Worm (Caenorhabditis elegans) whole organism, L1 larva: ENCODE data around the gene nono-1.

ENCODE experiments used
- C04F5.9 ChIP-seq: sonication (generic microtip); optimal IDR thresholded peaks from 2 replicates; lab custom pipeline; 2016; ENCODE audit warnings: missing genetic modification characterization, missing compliant biosample characterization
- F16B12.6 ChIP-seq: fragments of 150-350 bp; optimal IDR thresholded peaks from 2 replicates; lab custom pipeline; 2014; ENCODE audit warnings: missing biosample characterization, missing genetic modification characterization
- aha-1 ChIP-seq: fragments of 150-350 bp; optimal IDR thresholded peaks from 2 replicates; lab custom pipeline; 2014; ENCODE audit warnings: missing biosample characterization, missing genetic modification characterization
- alr-1 ChIP-seq: fragments of 200-800 bp; sonication (Bioruptor generic); optimal IDR thresholded peaks from 2 replicates; lab custom pipeline; 2018; ENCODE audit warnings: borderline replicate concordance, mild to moderate bottlenecking, missing genetic modification characterization, missing compliant biosample characterization
- ama-1 ChIP-seq: fragments of 150-350 bp; optimal IDR thresholded peaks from 2 replicates; lab custom pipeline; 2014
- blmp-1 ChIP-seq: fragments of 150-350 bp; optimal IDR thresholded peaks from 2 replicates; lab custom pipeline; 2014; ENCODE audit warnings: missing biosample characterization, missing genetic modification characterization
- ceh-8 ChIP-seq: fragments of 200-800 bp; sonication (Bioruptor generic); optimal IDR thresholded peaks from 2 replicates; lab custom pipeline; 2018; ENCODE audit warnings: mild to moderate bottlenecking, missing genetic modification characterization, moderate library complexity, missing compliant biosample characterization
- ceh-88 ChIP-seq: fragments of 200-800 bp; sonication (Bioruptor generic); IDR thresholded peaks from 2 replicates; pipeline ENCODE4 v1.3.6; 2022; ENCODE audit warnings: missing genetic modification characterization, missing compliant biosample characterization
- ces-1 ChIP-seq: fragments of 150-350 bp; optimal IDR thresholded peaks from 2 replicates; lab custom pipeline; 2014; ENCODE audit warnings: missing biosample characterization, missing genetic modification reagents, missing genetic modification characterization
- dpl-1 ChIP-seq, 3 experiments: fragments of 150-350 bp in 2 of 3; sonication (generic microtip) in 1 of 3; optimal IDR thresholded peaks; 2 replicates each; lab custom pipeline; 2014 to 2017; ENCODE audit warnings: missing biosample characterization in 3 of 3, missing genetic modification characterization in 3 of 3, missing genetic modification reagents in 3 of 3
- dsc-1 ChIP-seq: sonication (generic microtip); optimal IDR thresholded peaks from 2 replicates; lab custom pipeline; 2016; ENCODE audit warnings: mild to moderate bottlenecking, missing genetic modification characterization, missing compliant biosample characterization
- efl-3 ChIP-seq: fragments of 200-800 bp; sonication (Bioruptor generic); optimal IDR thresholded peaks from 2 replicates; lab custom pipeline; 2018; ENCODE audit warnings: mild to moderate bottlenecking, missing genetic modification characterization, missing compliant biosample characterization
- egl-13 ChIP-seq: sonication (generic microtip); optimal IDR thresholded peaks from 2 replicates; lab custom pipeline; 2016; ENCODE audit warnings: missing genotype, missing genetic modification reagents, missing genetic modification characterization, missing compliant biosample characterization
- egl-27 ChIP-seq, 2 experiments: fragments of 150-350 bp in 1 of 2; sonication (generic microtip); optimal IDR thresholded peaks; 3 replicates each; lab custom pipeline; 2017 to 2018; ENCODE audit warnings: missing biosample characterization in 2 of 2, missing genetic modification characterization in 2 of 2, missing genetic modification reagents in 2 of 2
- elt-2 ChIP-seq: sonication (generic microtip); optimal IDR thresholded peaks from 2 replicates; lab custom pipeline; 2016; ENCODE audit warnings: missing genetic modification characterization, mild to moderate bottlenecking, inconsistent platforms, missing compliant biosample characterization, missing genetic modification reagents
- ets-5 ChIP-seq: fragments of 200-800 bp; sonication (Bioruptor generic); IDR thresholded peaks from 2 replicates; pipeline ENCODE4 v1.3.6; 2022; ENCODE audit warnings: missing genetic modification characterization, missing compliant biosample characterization
- fkh-10 ChIP-seq: sonication (generic microtip); optimal IDR thresholded peaks from 2 replicates; lab custom pipeline; 2017; ENCODE audit warnings: missing biosample characterization, missing genetic modification reagents, missing genetic modification characterization
- fkh-4 ChIP-seq: sonication (generic microtip); optimal IDR thresholded peaks from 2 replicates; lab custom pipeline; 2016; ENCODE audit warnings: missing compliant biosample characterization, missing genetic modification characterization, borderline replicate concordance
- fos-1 ChIP-seq: fragments of 150-350 bp; optimal IDR thresholded peaks from 2 replicates; lab custom pipeline; 2014; ENCODE audit warnings: missing biosample characterization, missing genetic modification characterization
- hlh-17 ChIP-seq: fragments of 200-800 bp; sonication (Bioruptor generic); optimal IDR thresholded peaks from 2 replicates; lab custom pipeline; 2018; ENCODE audit warnings: missing genetic modification characterization, mild to moderate bottlenecking, missing compliant biosample characterization, moderate library complexity, borderline replicate concordance
- hlh-4 ChIP-seq: sonication (generic microtip); optimal IDR thresholded peaks from 2 replicates; lab custom pipeline; 2016; ENCODE audit warnings: mild to moderate bottlenecking, missing genetic modification characterization, missing compliant biosample characterization
- isw-1 ChIP-seq: fragments of 200-800 bp; sonication (Bioruptor generic); IDR thresholded peaks from 2 replicates; pipeline ENCODE4 v1.3.6; 2022; ENCODE audit warnings: missing genetic modification characterization, missing compliant biosample characterization
- jun-1 ChIP-seq: fragments of 150-350 bp; optimal IDR thresholded peaks from 2 replicates; lab custom pipeline; 2014; ENCODE audit warnings: missing biosample characterization, missing genetic modification reagents, missing genetic modification characterization
- lin-15B ChIP-seq: fragments of 150-350 bp; sonication (generic microtip); optimal IDR thresholded peaks from 3 replicates; lab custom pipeline; 2014; ENCODE audit warnings: missing biosample characterization, missing genetic modification characterization
- lin-35 ChIP-seq, 2 experiments: fragments of 150-350 bp; optimal IDR thresholded peaks; 2 replicates each; lab custom pipeline; 2014; ENCODE audit warnings: missing biosample characterization in 2 of 2, missing genetic modification characterization in 2 of 2, missing genetic modification reagents in 2 of 2
- lin-39 ChIP-seq: fragments of 150-350 bp; optimal IDR thresholded peaks from 2 replicates; lab custom pipeline; 2014; ENCODE audit warnings: missing biosample characterization, missing genetic modification reagents, missing genetic modification characterization
- lir-3 ChIP-seq: sonication (generic microtip); optimal IDR thresholded peaks from 2 replicates; lab custom pipeline; 2016; ENCODE audit warnings: mild to moderate bottlenecking, missing genetic modification characterization, moderate library complexity, missing compliant biosample characterization; ENCODE audit not compliant: poor library complexity
- mab-9 ChIP-seq: fragments of 200-800 bp; sonication (Bioruptor generic); IDR thresholded peaks from 2 replicates; pipeline ENCODE4 v1.3.6; 2022; ENCODE audit warnings: missing genetic modification reagents, missing genetic modification characterization, missing compliant biosample characterization
- mdl-1 ChIP-seq, 2 experiments: fragments of 150-350 bp; optimal IDR thresholded peaks; 2 replicates each; lab custom pipeline; 2014 to 2017; ENCODE audit warnings: missing biosample characterization in 2 of 2, missing genetic modification characterization in 2 of 2, inconsistent platforms in 1 of 2
- nhr-12 ChIP-seq: sonication (generic microtip); optimal IDR thresholded peaks from 2 replicates; lab custom pipeline; 2017; ENCODE audit warnings: missing biosample characterization, missing genetic modification characterization
- nhr-19 ChIP-seq: fragments of 200-800 bp; sonication (Bioruptor generic); conservative IDR thresholded peaks from 2 replicates; pipeline ENCODE4 v1.3.6; 2022; ENCODE audit warnings: missing genetic modification characterization, missing compliant biosample characterization
- nhr-28 ChIP-seq: fragments of 150-350 bp; optimal IDR thresholded peaks from 2 replicates; lab custom pipeline; 2014; ENCODE audit warnings: missing biosample characterization, missing genetic modification characterization
- nhr-47 ChIP-seq: sonication (generic microtip); optimal IDR thresholded peaks from 2 replicates; lab custom pipeline; 2016; ENCODE audit warnings: mild to moderate bottlenecking, missing genetic modification characterization, moderate library complexity, missing compliant biosample characterization
- nhr-77 ChIP-seq: fragments of 150-350 bp; optimal IDR thresholded peaks from 2 replicates; lab custom pipeline; 2014; ENCODE audit warnings: missing biosample characterization, missing genetic modification characterization
- nhr-90 ChIP-seq: sonication (generic microtip); optimal IDR thresholded peaks from 2 replicates; lab custom pipeline; 2016; ENCODE audit warnings: mild to moderate bottlenecking, missing genetic modification characterization, missing compliant biosample characterization; ENCODE audit not compliant: poor library complexity
- pag-3 ChIP-seq: sonication (generic microtip); optimal IDR thresholded peaks from 2 replicates; lab custom pipeline; 2017; ENCODE audit warnings: missing genetic modification characterization, mild to moderate bottlenecking, missing compliant biosample characterization, antibody characterized with exemption, borderline replicate concordance; ENCODE audit not compliant: insufficient read depth
- pax-3 ChIP-seq: fragments of 200-800 bp; sonication (Bioruptor generic); optimal IDR thresholded peaks from 2 replicates; lab custom pipeline; 2018; ENCODE audit warnings: mild to moderate bottlenecking, missing genetic modification characterization, moderate library complexity, missing compliant biosample characterization
- skn-1 ChIP-seq: fragments of 150-350 bp; optimal IDR thresholded peaks from 2 replicates; lab custom pipeline; 2014; ENCODE audit warnings: missing biosample characterization, missing genetic modification characterization
- snpc-4 ChIP-seq: fragments of 150-350 bp; optimal IDR thresholded peaks from 2 replicates; lab custom pipeline; 2014; ENCODE audit warnings: missing biosample characterization, missing genetic modification characterization
- snu-23 ChIP-seq: sonication (generic microtip); optimal IDR thresholded peaks from 2 replicates; lab custom pipeline; 2016; ENCODE audit warnings: missing genetic modification characterization, missing compliant biosample characterization
- sox-4 ChIP-seq: sonication (generic microtip); optimal IDR thresholded peaks from 2 replicates; lab custom pipeline; 2016; ENCODE audit warnings: missing genetic modification characterization, missing compliant biosample characterization
- sup-37 ChIP-seq: fragments of 200-800 bp; sonication (Bioruptor generic); optimal IDR thresholded peaks from 2 replicates; lab custom pipeline; 2018; ENCODE audit warnings: mild to moderate bottlenecking, missing genetic modification characterization, missing compliant biosample characterization
- swsn-7 ChIP-seq: sonication (generic microtip); optimal IDR thresholded peaks from 2 replicates; lab custom pipeline; 2016; ENCODE audit warnings: missing genetic modification characterization, missing compliant biosample characterization
- tbx-2 ChIP-seq: sonication (generic microtip); optimal IDR thresholded peaks from 2 replicates; lab custom pipeline; 2016; ENCODE audit warnings: missing genetic modification characterization, missing compliant biosample characterization
- tlp-1 ChIP-seq: fragments of 150-350 bp; optimal IDR thresholded peaks from 2 replicates; lab custom pipeline; 2014; ENCODE audit warnings: missing biosample characterization, missing genetic modification characterization
- unc-130 ChIP-seq: fragments of 150-350 bp; optimal IDR thresholded peaks from 2 replicates; lab custom pipeline; 2017; ENCODE audit warnings: missing biosample characterization, missing genetic modification characterization, inconsistent platforms
- unc-62 ChIP-seq: fragments of 150-350 bp; optimal IDR thresholded peaks from 2 replicates; lab custom pipeline; 2014; ENCODE audit warnings: missing biosample characterization, missing genetic modification reagents, missing genetic modification characterization
- unc-98 ChIP-seq: fragments of 200-800 bp; sonication (Bioruptor generic); IDR thresholded peaks from 2 replicates; pipeline ENCODE4 v1.3.6; 2022; ENCODE audit warnings: missing genetic modification characterization, missing compliant biosample characterization
- vab-15 ChIP-seq: sonication (generic microtip); optimal IDR thresholded peaks from 2 replicates; lab custom pipeline; 2017; ENCODE audit warnings: missing genotype, mild to moderate bottlenecking, missing genetic modification characterization, missing compliant biosample characterization
- zag-1 ChIP-seq: fragments of 150-350 bp; optimal IDR thresholded peaks from 2 replicates; lab custom pipeline; 2014; ENCODE audit warnings: missing biosample characterization, missing genetic modification characterization
- zip-4 ChIP-seq: fragments of 200-800 bp; sonication (Bioruptor generic); optimal IDR thresholded peaks from 2 replicates; lab custom pipeline; 2018; ENCODE audit warnings: mild to moderate bottlenecking, missing genetic modification characterization, moderate library complexity, missing compliant biosample characterization
- ztf-11 ChIP-seq, 2 experiments: sonication (generic microtip); optimal IDR thresholded peaks; 2 replicates each; lab custom pipeline; 2016 to 2017; ENCODE audit warnings: missing genetic modification characterization in 2 of 2, missing biosample characterization in 1 of 2, missing compliant biosample characterization in 1 of 2

The nono-1 gene

ce11 chrIII:5919799-5920387, 38.2 kb downstream of the nono-1 start, which contains the start of the genes tdo-2 and C28H8.2 (continued):
- no peak for TF ChIP-seq unc-62 (GFP tag; lab: Kevin White, UChicago)
- TF ChIP-seq ets-5 (GFP tag; lab: Robert Waterston, UW) = no peak
- peak; percentile 54 for TF ChIP-seq nhr-47 (tag; lab: Kevin White, UChicago)
- TF ChIP-seq jun-1 (tag; lab: Kevin White, UChicago) = no peak
- peak; percentile 75 for TF ChIP-seq snu-23 (GFP tag; lab: Kevin White, UChicago)
- TF ChIP-seq lin-35 (GFP tag; optimal IDR thresholded peaks at IDR 0.05; lab: Kevin White, UChicago) = peak in 1 of 2 experiments; percentile 77
- no peak for TF ChIP-seq C04F5.9 (tag; lab: Kevin White, UChicago)
- no peak for TF ChIP-seq lin-39 (tag; lab: Kevin White, UChicago)
- TF ChIP-seq vab-15 = peak; percentile 76
- no peak for TF ChIP-seq sox-4 (tag; lab: Kevin White, UChicago)
- TF ChIP-seq dsc-1 (tag; lab: Kevin White, UChicago) = no peak
- no peak for TF ChIP-seq ceh-88
- TF ChIP-seq lir-3 = peak; percentile 22
- no peak for TF ChIP-seq tlp-1 (tag; lab: Kevin White, UChicago)
- TF ChIP-seq zip-4 (GFP tag; lab: Kevin White, UChicago) = no peak
- peak; percentile 74 for TF ChIP-seq tbx-2 (tag; lab: Kevin White, UChicago)
- no peak for TF ChIP-seq nhr-12 (tag; lab: Kevin White, UChicago)
- no peak for TF ChIP-seq ama-1 (lab: Kevin White, UChicago)
- no peak for TF ChIP-seq egl-27 (tag; optimal IDR thresholded peaks at IDR 0.05; lab: Kevin White, UChicago)
- no peak for TF ChIP-seq snpc-4
- peak; percentile 4 for TF ChIP-seq skn-1 (tag; lab: Kevin White, UChicago)
- TF ChIP-seq swsn-7 (tag; lab: Kevin White, UChicago) = peak; percentile 17
- TF ChIP-seq nhr-28 (tag; lab: Kevin White, UChicago) = no peak
- peak; percentile 67 for TF ChIP-seq unc-130
- TF ChIP-seq ztf-11 (tag; optimal IDR thresholded peaks at IDR 0.05; lab: Kevin White, UChicago) = no peak
- TF ChIP-seq egl-13 (tag; lab: Kevin White, UChicago) = no peak
- TF ChIP-seq fkh-10 (GFP tag; lab: Kevin White, UChicago) = no peak
- no peak for TF ChIP-seq aha-1 (tag; lab: Kevin White, UChicago)
- no peak for TF ChIP-seq elt-2 (tag; lab: Kevin White, UChicago)
- peak; percentile 8 to 42 (median 27) for TF ChIP-seq dpl-1 (GFP tag; optimal IDR thresholded peaks at IDR 0.05; lab: Kevin White, UChicago)
- no peak for TF ChIP-seq hlh-17 (GFP tag; lab: Kevin White, UChicago)
- TF ChIP-seq nhr-77 (tag; lab: Kevin White, UChicago) = no peak
- no peak for TF ChIP-seq mab-9 (GFP tag; lab: Robert Waterston, UW)
- no peak for TF ChIP-seq unc-98 (GFP tag; lab: Robert Waterston, UW)
- no peak for TF ChIP-seq sup-37 (GFP tag; lab: Kevin White, UChicago)
- no peak for TF ChIP-seq F16B12.6 (tag; lab: Kevin White, UChicago)
- TF ChIP-seq nhr-90 (tag; lab: Kevin White, UChicago) = peak; percentile 77
- TF ChIP-seq isw-1 (GFP tag; lab: Robert Waterston, UW) = no peak
- no peak for TF ChIP-seq ceh-8 (GFP tag; lab: Kevin White, UChicago)
- peak in 1 of 2 experiments; percentile 92 for TF ChIP-seq mdl-1 (tag; optimal IDR thresholded peaks at IDR 0.05; lab: Kevin White, UChicago)
- no peak for TF ChIP-seq lin-15B
- peak; percentile 78 for TF ChIP-seq nhr-19
- no peak for TF ChIP-seq alr-1 (tag; lab: Kevin White, UChicago)
- TF ChIP-seq zag-1 (tag; lab: Kevin White, UChicago) = no peak
- peak; percentile 94 for TF ChIP-seq blmp-1 (tag; lab: Kevin White, UChicago)
- TF ChIP-seq fkh-4 (tag; lab: Kevin White, UChicago) = no peak
- no peak for TF ChIP-seq hlh-4 (tag; lab: Kevin White, UChicago)
- no peak for TF ChIP-seq ces-1
- TF ChIP-seq efl-3 (GFP tag; lab: Kevin White, UChicago) = no peak
- no peak for TF ChIP-seq pag-3
- TF ChIP-seq pax-3 (tag; lab: Kevin White, UChicago) = no peak
- no peak for TF ChIP-seq fos-1 (tag; lab: Kevin White, UChicago)
